Worm (Caenorhabditis elegans): ENCODE data around the gene somi-1.

The somi-1 gene

ce11 chrV:13391378-13392258 is at the start of gene somi-1:
TSS of gene somi-1 (minus strand) at chrV:13391395.
- TF ChIP-seq hlh-17 (GFP tag; optimal IDR thresholded peaks at IDR 0.05; ENCODE audit: borderline replicate concordance), result no peak
- no peak for TF ChIP-seq unc-130 (tag; optimal IDR thresholded peaks at IDR 0.05)
- TF ChIP-seq sox-4 (tag; optimal IDR thresholded peaks at IDR 0.05), result no peak
- no peak for TF ChIP-seq efl-3 (GFP tag; optimal IDR thresholded peaks at IDR 0.05)
- no peak for TF ChIP-seq lin-13 (GFP tag; optimal IDR thresholded peaks at IDR 0.05)
- no peak for TF ChIP-seq ceh-82 (tag; optimal IDR thresholded peaks at IDR 0.05)
- no peak for TF ChIP-seq skn-1 (tag; optimal IDR thresholded peaks at IDR 0.05)
- no peak for TF ChIP-seq ceh-8 (GFP tag; optimal IDR thresholded peaks at IDR 0.05)
- TF ChIP-seq ztf-11 (tag; optimal IDR thresholded peaks at IDR 0.05), result no peak
- no peak for TF ChIP-seq sup-37 (GFP tag; optimal IDR thresholded peaks at IDR 0.05)
- TF ChIP-seq nhr-77 (tag; optimal IDR thresholded peaks at IDR 0.05), result no peak
- TF ChIP-seq fkh-10 (GFP tag; optimal IDR thresholded peaks at IDR 0.05), result peak; percentile 92
- TF ChIP-seq dpl-1 (GFP tag; optimal IDR thresholded peaks at IDR 0.05), result no peak
- TF ChIP-seq jun-1 (tag; optimal IDR thresholded peaks at IDR 0.05), result no peak
- TF ChIP-seq Y116A8C.19 (tag; optimal IDR thresholded peaks at IDR 0.05; ENCODE audit: borderline replicate concordance), result no peak
- TF ChIP-seq ets-5 (GFP tag; IDR thresholded peaks at IDR 0.05), result no peak
- TF ChIP-seq snpc-4 (tag; optimal IDR thresholded peaks at IDR 0.05), result no peak
- TF ChIP-seq egl-27 (tag; optimal IDR thresholded peaks at IDR 0.05), result no peak
- TF ChIP-seq ces-1 (GFP tag; optimal IDR thresholded peaks at IDR 0.05), result peak; percentile 44
- no peak for TF ChIP-seq ceh-90 (tag; optimal IDR thresholded peaks at IDR 0.05)
- peak in 1 of 2 experiments; percentile 16 for TF ChIP-seq lsy-2 (tag; optimal IDR thresholded peaks at IDR 0.05)
- TF ChIP-seq sptf-1 (tag; optimal IDR thresholded peaks at IDR 0.05), result no peak
- TF ChIP-seq zip-4 (GFP tag; optimal IDR thresholded peaks at IDR 0.05), result no peak
- no peak for TF ChIP-seq lir-3 (tag; optimal IDR thresholded peaks at IDR 0.05; ENCODE audit: poor library complexity)
- TF ChIP-seq lin-14 (GFP tag; optimal IDR thresholded peaks at IDR 0.05), result peak; percentile 53
- no peak for TF ChIP-seq nhr-47 (tag; optimal IDR thresholded peaks at IDR 0.05)
- peak; percentile 94 for TF ChIP-seq blmp-1 (tag; optimal IDR thresholded peaks at IDR 0.05)
- no peak for TF ChIP-seq swsn-7 (tag; optimal IDR thresholded peaks at IDR 0.05)
- no peak for TF ChIP-seq F16B12.6 (tag; optimal IDR thresholded peaks at IDR 0.05)
- TF ChIP-seq efl-1 (optimal IDR thresholded peaks at IDR 0.05), result no peak
- peak in 1 of 2 experiments; percentile 71 for TF ChIP-seq efl-1 (GFP tag; optimal IDR thresholded peaks at IDR 0.05 in 1 of 2)
- no peak for TF ChIP-seq ztf-4 (tag; optimal IDR thresholded peaks at IDR 0.05)
- TF ChIP-seq aha-1 (tag; optimal IDR thresholded peaks at IDR 0.05), result no peak
- no peak for TF ChIP-seq mdl-1 (tag; optimal IDR thresholded peaks at IDR 0.05)
- TF ChIP-seq nhr-90 (tag; optimal IDR thresholded peaks at IDR 0.05; ENCODE audit: poor library complexity), result no peak
- no peak for TF ChIP-seq unc-86 (tag; optimal IDR thresholded peaks at IDR 0.05)
- peak; percentile 1 for TF ChIP-seq rnt-1 (tag; optimal IDR thresholded peaks at IDR 0.05)
- TF ChIP-seq C04F5.9 (tag; optimal IDR thresholded peaks at IDR 0.05), result no peak
- no peak for TF ChIP-seq mab-9 (GFP tag; IDR thresholded peaks at IDR 0.05)
- no peak for TF ChIP-seq unc-62 (GFP tag; optimal IDR thresholded peaks at IDR 0.05)
- TF ChIP-seq zag-1 (tag; optimal IDR thresholded peaks at IDR 0.05), result no peak
- no peak for TF ChIP-seq lin-15B (tag; optimal IDR thresholded peaks at IDR 0.05)
- no peak for TF ChIP-seq hpl-2 (GFP tag; optimal IDR thresholded peaks at IDR 0.05)
- TF ChIP-seq ceh-88 (GFP tag; IDR thresholded peaks at IDR 0.05), result no peak; the same call in 1 of the 2 replicates
- TF ChIP-seq C34B4.2 (tag; optimal IDR thresholded peaks at IDR 0.05), result no peak
- TF ChIP-seq nhr-237 (tag; optimal IDR thresholded peaks at IDR 0.05), result no peak
- peak; percentile 42; the same call in 1 of the 2 replicates for TF ChIP-seq grh-1 (GFP tag; IDR thresholded peaks at IDR 0.05)
- TF ChIP-seq pqm-1 (tag; optimal IDR thresholded peaks at IDR 0.05), result no peak
- TF ChIP-seq vab-15 (tag; optimal IDR thresholded peaks at IDR 0.05), result no peak
- TF ChIP-seq mep-1 (tag; optimal IDR thresholded peaks at IDR 0.05), result peak; percentile 40
- no peak for TF ChIP-seq unc-98 (GFP tag; IDR thresholded peaks at IDR 0.05)

All from whole organism, L1 larva.